Fruit fly (Drosophila melanogaster) whole organism, larva: ENCODE measurements around the gene CG13601.

Experiments used
- noc ChIP-seq: fragments of 200-800 bp; sonication (Bioruptor generic); optimal IDR thresholded peaks from 3 replicates; lab custom pipeline; 2019; ENCODE audit warnings: missing biosample characterization, mild to moderate bottlenecking, missing genetic modification characterization, moderate library complexity

CG13601 gene

dm6 chr3R:23919366-23919765, 8.1 kb downstream of the CG13601 start:
- TF ChIP-seq noc (tag; lab: Kevin White, UChicago), result no peak

dm6 chr3R:23915967-23916366, 11.5 kb downstream of the CG13601 start:
- no peak for TF ChIP-seq noc (tag; lab: Kevin White, UChicago)

- TF ChIP-seq noc (tag; lab: Kevin White, UChicago), result peak; percentile 18
Observed at dm6 chr3R:23915042-23915428, 12.4 kb downstream of the CG13601 start.

- no peak for TF ChIP-seq noc (tag; lab: Kevin White, UChicago)
Observed at dm6 chr3R:23914415-23915041, 12.9 kb downstream of the CG13601 start.

dm6 chr3R:23912349-23912748, 15.1 kb downstream of the CG13601 start:
- no peak for TF ChIP-seq noc (tag; lab: Kevin White, UChicago)

- TF ChIP-seq noc (tag; lab: Kevin White, UChicago), result no peak
Observed at dm6 chr3R:23911073-23911690, 16.3 kb downstream of the CG13601 start.

dm6 chr3R:23910260-23910887, 17.1 kb downstream of the CG13601 start:
- TF ChIP-seq noc (tag; lab: Kevin White, UChicago), result no peak

- TF ChIP-seq noc (tag; lab: Kevin White, UChicago), result no peak
Observed at dm6 chr3R:23909347-23909862, 18.0 kb downstream of the CG13601 start.

- TF ChIP-seq noc (tag; lab: Kevin White, UChicago), result no peak
Observed at dm6 chr3R:23903425-23903824, 24.0 kb downstream of the CG13601 start.

dm6 chr3R:23902557-23902956, 24.9 kb downstream of the CG13601 start:
- no peak for TF ChIP-seq noc (tag; lab: Kevin White, UChicago)

- no peak for TF ChIP-seq noc (tag; lab: Kevin White, UChicago)
Observed at dm6 chr3R:23902034-23902433, 25.4 kb downstream of the CG13601 start.

- TF ChIP-seq noc (tag; lab: Kevin White, UChicago), result no peak
Observed at dm6 chr3R:23900092-23900491, 27.3 kb downstream of the CG13601 start.

- TF ChIP-seq noc (tag; lab: Kevin White, UChicago), result no peak
Observed at dm6 chr3R:23893460-23893859, 34.0 kb downstream of the CG13601 start, which contains the start of gene tbrd-1. tbrd-1 (minus strand) TSS chr3R:23893560.

- TF ChIP-seq noc (tag; lab: Kevin White, UChicago), result no peak
Observed at dm6 chr3R:23890886-23891285, 36.5 kb downstream of the CG13601 start, which contains the start of gene TfIIA-S. TfIIA-S (minus strand) TSS chr3R:23891060.

dm6 chr3R:23889922-23890321, 37.5 kb downstream of the CG13601 start, which contains the start of gene Pli:
Pli (minus strand) TSS chr3R:23890052.
- TF ChIP-seq noc (tag; lab: Kevin White, UChicago), result peak; percentile 39
